Fruit fly (Drosophila melanogaster): ENCODE data around the gene Grip.

- TF ChIP-seq h (optimal IDR thresholded peaks at IDR 0.05) = no peak
- no peak for TF ChIP-seq Myc (optimal IDR thresholded peaks at IDR 0.05)
- no peak for TF ChIP-seq psq (optimal IDR thresholded peaks at IDR 0.05)
Measured at dm6 chrX:5926718-5927117, 39.4 kb upstream of the Grip start.

All from Kc167 (cell line).